Fruit fly (Drosophila melanogaster) Kc167 (cell line): ENCODE data around the gene Hsp60B.

ENCODE experiments used
- Sin3A ChIP-seq: fragments of >200 bp; optimal IDR thresholded peaks from 2 replicates; lab custom pipeline; 2018; ENCODE audit warnings: missing external identifiers
- h ChIP-seq: fragments of >200 bp; optimal IDR thresholded peaks from 3 replicates; lab custom pipeline; 2018; ENCODE audit warnings: missing external identifiers
- insv ChIP-seq: fragments of >200 bp; optimal IDR thresholded peaks from 3 replicates; lab custom pipeline; 2018; ENCODE audit warnings: missing external identifiers
- psq ChIP-seq: fragments of >200 bp; optimal IDR thresholded peaks from 2 replicates; lab custom pipeline; 2017; ENCODE audit warnings: missing external identifiers
- ttk ChIP-seq: sonication (Bioruptor generic); optimal IDR thresholded peaks from 2 replicates; lab custom pipeline; 2017; ENCODE audit warnings: missing external identifiers

DNA sequence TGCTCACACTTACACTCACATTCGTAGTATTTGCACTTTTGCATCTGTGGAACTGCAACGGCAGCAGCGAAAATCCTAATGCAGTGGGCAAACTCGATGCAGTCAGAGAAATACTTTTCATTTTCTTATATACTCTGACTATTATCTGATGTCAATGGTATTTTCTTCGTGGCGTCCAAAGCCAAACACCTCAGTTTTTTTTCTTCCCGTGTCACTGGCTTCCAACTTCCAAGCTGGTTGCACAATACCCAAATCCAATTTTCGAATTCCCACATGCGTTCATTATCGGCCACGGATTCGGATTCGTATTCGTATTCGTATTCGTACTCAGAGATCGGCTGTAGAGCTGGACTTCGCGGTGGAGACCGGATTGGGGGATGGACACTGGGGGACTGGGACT is 5.2 kb upstream of the Hsp60B start:
- TF ChIP-seq psq (lab: Kevin White, UChicago): no peak
- no peak for TF ChIP-seq h (lab: Kevin White, UChicago)
- no peak for TF ChIP-seq ttk (lab: Kevin White, UChicago)
- no peak for TF ChIP-seq Sin3A (lab: Kevin White, UChicago)
- TF ChIP-seq insv: no peak
